Fruit fly (Drosophila melanogaster): Measurements from ENCODE around the gene CG5762.
A peak's percentile ranks its signal among the peaks of the same experiment; 100 is the strongest.

CG5762 gene

dm6 chr3R:24361583-24361982 lies at the start of gene CG5762, which contains the start of gene CG33339:
TSS of gene CG5762 (minus strand) at chr3R:24361683.
TSS of gene CG33339 (plus strand) at chr3R:24361847.
- TF ChIP-seq CG7045 (GFP tag; optimal IDR thresholded peaks at IDR 0.05) (no peak), CG12768 (GFP tag; optimal IDR thresholded peaks at IDR 0.05) (no peak), CG33017 (tag; optimal IDR thresholded peaks at IDR 0.05) (no peak), CG11617 (GFP tag; optimal IDR thresholded peaks at IDR 0.05) (no peak), CG5204 (GFP tag; optimal IDR thresholded peaks at IDR 0.05) (no peak), cnc (optimal IDR thresholded peaks at IDR 0.05) (no peak), bab1 (GFP tag; optimal IDR thresholded peaks at IDR 0.05) (no peak), cic (GFP tag; optimal IDR thresholded peaks at IDR 0.05) (no peak), tj (GFP tag; optimal IDR thresholded peaks at IDR 0.05) (no peak), Clk (GFP tag; optimal IDR thresholded peaks at IDR 0.05) (no peak), Hr96 (GFP tag; optimal IDR thresholded peaks at IDR 0.05) (no peak)

- TF ChIP-seq tj (GFP tag; optimal IDR thresholded peaks at IDR 0.05) (peak; percentile 50), cic (GFP tag; optimal IDR thresholded peaks at IDR 0.05) (no peak)
These were observed 30.9 kb upstream of the CG5762 start, which contains the start of gene CG13616 for dm6 chr3R:24392207-24392939. TSS of gene CG13616 (plus strand) at chr3R:24392889.

- no peak for TF ChIP-seq CG7101 (tag; optimal IDR thresholded peaks at IDR 0.05)
- TF ChIP-seq bab1 (GFP tag; optimal IDR thresholded peaks at IDR 0.05), result no peak
- no peak for TF ChIP-seq Hr96 (GFP tag; optimal IDR thresholded peaks at IDR 0.05)
- no peak for TF ChIP-seq kay (GFP tag; ENCODE audit: borderline replicate concordance)
- TF ChIP-seq CG1620 (GFP tag; optimal IDR thresholded peaks at IDR 0.05), result no peak
- TF ChIP-seq CG12768 (GFP tag; optimal IDR thresholded peaks at IDR 0.05), result no peak
- TF ChIP-seq ovo (GFP tag; optimal IDR thresholded peaks at IDR 0.05), result no peak
- TF ChIP-seq CG5204 (GFP tag; optimal IDR thresholded peaks at IDR 0.05), result no peak
- TF ChIP-seq Crg-1 (GFP tag; optimal IDR thresholded peaks at IDR 0.05), result no peak
- TF ChIP-seq pad (GFP tag; optimal IDR thresholded peaks at IDR 0.05), result no peak
- no peak for TF ChIP-seq toe (GFP tag; optimal IDR thresholded peaks at IDR 0.05)
- TF ChIP-seq cnc (optimal IDR thresholded peaks at IDR 0.05), result no peak
- TF ChIP-seq CG7045 (GFP tag; optimal IDR thresholded peaks at IDR 0.05), result no peak
These were observed 28.8 kb upstream of the CG5762 start, which contains the start of the genes CG5768 and CG13615 for dm6 chr3R:24390239-24390638. TSS of gene CG5768 (minus strand) at chr3R:24390339. TSS of gene CG13615 (plus strand) at chr3R:24390518.

dm6 chr3R:24386434-24386833 lies 25.0 kb upstream of the CG5762 start:
- TF ChIP-seq CG1620 (GFP tag; optimal IDR thresholded peaks at IDR 0.05) (no peak), CG5204 (GFP tag; optimal IDR thresholded peaks at IDR 0.05) (no peak), tj (GFP tag; optimal IDR thresholded peaks at IDR 0.05) (no peak)

- no peak for TF ChIP-seq CG7045 (GFP tag; optimal IDR thresholded peaks at IDR 0.05)
- no peak for TF ChIP-seq Crg-1 (GFP tag; optimal IDR thresholded peaks at IDR 0.05)
- no peak for TF ChIP-seq kay (GFP tag; ENCODE audit: borderline replicate concordance)
- no peak for TF ChIP-seq CG14711 (tag; optimal IDR thresholded peaks at IDR 0.05)
- TF ChIP-seq CG5204 (GFP tag; optimal IDR thresholded peaks at IDR 0.05), result no peak
- no peak for TF ChIP-seq CG11617 (GFP tag; optimal IDR thresholded peaks at IDR 0.05)
- TF ChIP-seq cnc (optimal IDR thresholded peaks at IDR 0.05), result no peak
- TF ChIP-seq cic (GFP tag; optimal IDR thresholded peaks at IDR 0.05), result no peak
- no peak for TF ChIP-seq bab1 (GFP tag; optimal IDR thresholded peaks at IDR 0.05)
- no peak for TF ChIP-seq CG12768 (GFP tag; optimal IDR thresholded peaks at IDR 0.05)
- no peak for TF ChIP-seq ovo (GFP tag; optimal IDR thresholded peaks at IDR 0.05)
These were observed 23.5 kb upstream of the CG5762 start, which contains the start of gene CG17780 for dm6 chr3R:24384952-24385351. TSS of gene CG17780 (minus strand) at chr3R:24385052.

DNA sequence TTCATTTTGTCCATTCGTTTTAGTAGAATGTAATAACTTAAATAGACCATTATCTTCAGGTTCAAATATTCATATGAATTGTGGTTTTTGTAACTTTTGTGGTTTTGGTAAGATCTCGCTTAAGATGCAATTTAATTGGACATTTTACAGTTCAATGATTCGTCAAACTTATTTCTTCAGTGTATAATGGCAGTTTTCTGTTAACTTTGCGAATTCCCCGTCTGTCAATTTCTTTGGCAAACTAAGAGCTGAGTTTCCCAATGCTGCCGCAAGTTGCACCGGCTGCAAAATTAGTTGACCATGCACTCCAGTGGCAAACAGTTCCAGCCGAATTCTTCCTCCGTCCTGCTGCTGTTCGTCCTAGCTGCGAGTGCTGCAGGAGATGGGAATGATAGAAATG lies 15.1 kb upstream of the CG5762 start, which contains the start of gene CG33342:
CG33342 (plus strand) TSS at position 301 of the 400 bp plus-strand sequence.
- no peak for TF ChIP-seq CG5204 (GFP tag; optimal IDR thresholded peaks at IDR 0.05)
- TF ChIP-seq Clk (GFP tag; optimal IDR thresholded peaks at IDR 0.05), result no peak
- no peak for TF ChIP-seq Crg-1 (GFP tag; optimal IDR thresholded peaks at IDR 0.05)
- no peak for TF ChIP-seq cic (GFP tag; optimal IDR thresholded peaks at IDR 0.05)
- no peak for TF ChIP-seq CG12768 (GFP tag; optimal IDR thresholded peaks at IDR 0.05)

DNA sequence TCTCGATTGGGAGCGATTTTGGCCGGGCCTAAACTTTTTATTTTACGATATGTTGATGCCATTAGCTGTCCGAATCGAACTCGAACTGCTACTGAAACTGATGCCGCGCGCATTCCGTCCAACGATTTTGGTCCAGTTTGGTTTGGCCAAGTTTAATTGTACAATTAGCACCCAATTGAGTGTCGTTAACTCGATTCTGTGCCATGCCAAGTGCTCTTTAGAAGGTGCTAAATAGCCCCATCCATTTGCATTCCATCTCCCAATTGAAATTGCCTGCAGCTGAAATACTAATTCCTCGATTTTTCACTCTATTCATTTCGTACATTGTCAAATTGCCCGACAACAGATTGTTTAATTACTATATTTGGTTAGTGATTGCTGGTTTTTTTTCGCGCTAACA lies 14.1 kb upstream of the CG5762 start, which contains the start of gene CG17781:
CG17781 (minus strand) TSS at position 101 of the 400 bp plus-strand sequence.
- TF ChIP-seq CG5204 (GFP tag; optimal IDR thresholded peaks at IDR 0.05) (no peak), Hr96 (GFP tag; optimal IDR thresholded peaks at IDR 0.05) (no peak), CG7101 (tag; optimal IDR thresholded peaks at IDR 0.05) (no peak), CG12768 (GFP tag; optimal IDR thresholded peaks at IDR 0.05) (no peak), pad (GFP tag; optimal IDR thresholded peaks at IDR 0.05) (no peak)

dm6 chr3R:24372662-24373061 lies 11.2 kb upstream of the CG5762 start, which contains the start of gene CG17782:
TSS of gene CG17782 (minus strand) at chr3R:24372762.
- TF ChIP-seq CG7045 (GFP tag; optimal IDR thresholded peaks at IDR 0.05) (no peak), tj (GFP tag; optimal IDR thresholded peaks at IDR 0.05) (no peak), pad (GFP tag; optimal IDR thresholded peaks at IDR 0.05) (no peak), Crg-1 (GFP tag; optimal IDR thresholded peaks at IDR 0.05) (no peak), Hr96 (GFP tag; optimal IDR thresholded peaks at IDR 0.05) (no peak), kay (GFP tag; ENCODE audit: borderline replicate concordance) (no peak), toe (GFP tag; optimal IDR thresholded peaks at IDR 0.05) (no peak), bab1 (GFP tag; optimal IDR thresholded peaks at IDR 0.05) (no peak), ovo (GFP tag; optimal IDR thresholded peaks at IDR 0.05) (no peak), CG1620 (GFP tag; optimal IDR thresholded peaks at IDR 0.05) (no peak)

Measured in whole organism, adult.